Worm (Caenorhabditis elegans): ENCODE measurements around the gene C50F4.10.
A peak's percentile ranks its signal among the peaks of the same experiment; 100 is the strongest.

Gene C50F4.10

DNA sequence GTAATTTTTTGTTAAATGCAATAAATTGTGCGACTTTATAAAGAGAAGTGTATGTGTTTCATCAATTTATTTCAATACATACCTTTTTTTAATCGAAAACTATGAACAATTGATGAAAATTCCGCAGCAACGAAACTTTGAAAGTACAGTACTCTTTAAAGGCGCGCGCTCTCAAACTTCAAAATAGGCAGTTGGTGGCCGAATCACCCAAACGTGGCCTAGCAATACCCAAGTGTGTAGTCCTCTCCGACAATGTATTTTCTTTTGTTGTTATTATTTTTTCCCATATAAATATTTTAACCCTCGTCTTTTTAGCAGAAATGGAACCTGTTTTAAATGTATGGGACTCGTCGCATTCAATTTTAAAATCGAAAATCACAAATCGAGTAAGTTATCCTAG, 5.1 kb upstream of the C50F4.10 start, which contains the start of gene C50F4.4 (continued):
- TF ChIP-seq madf-8 (GFP tag; conservative IDR thresholded peaks at IDR 0.05) (peak; percentile 49), ztf-22 (GFP tag; optimal IDR thresholded peaks at IDR 0.05) (no peak), C17E4.6 (GFP tag; IDR thresholded peaks at IDR 0.05) (no peak), mcd-1 (GFP tag; IDR thresholded peaks at IDR 0.05) (no peak), hlh-12 (tag; optimal IDR thresholded peaks at IDR 0.05) (no peak), snpc-1.1 (tag; optimal IDR thresholded peaks at IDR 0.05; ENCODE audit: insufficient read depth) (no peak), F37B4.10 (GFP tag; IDR thresholded peaks at IDR 0.05) (no peak), tbx-9 (tag; optimal IDR thresholded peaks at IDR 0.05; ENCODE audit: borderline replicate concordance) (no peak), attf-3 (GFP tag; conservative IDR thresholded peaks at IDR 0.05) (no peak), somi-1 (GFP tag; optimal IDR thresholded peaks at IDR 0.05) (no peak), sea-2 (GFP tag; IDR thresholded peaks at IDR 0.05) (no peak), lin-40 (tag; optimal IDR thresholded peaks at IDR 0.05) (no peak), ztf-3 (GFP tag; optimal IDR thresholded peaks at IDR 0.05) (no peak), nfya-1 (tag; optimal IDR thresholded peaks at IDR 0.05; ENCODE audit: borderline replicate concordance, insufficient read depth) (no peak), madf-6 (GFP tag; IDR thresholded peaks at IDR 0.05) (peak; percentile 85), Y79H2A.3 (GFP tag; conservative IDR thresholded peaks at IDR 0.05) (0 out of 2 replicates have a peak, but pooled peaks have one; percentile 18), lin-35 (GFP tag; optimal IDR thresholded peaks at IDR 0.05) (no peak), F57C9.4 (tag; optimal IDR thresholded peaks at IDR 0.05) (no peak), sdz-38 (tag; optimal IDR thresholded peaks at IDR 0.05) (no peak), ets-4 (GFP tag; optimal IDR thresholded peaks at IDR 0.05) (no peak), bed-2 (GFP tag; IDR thresholded peaks at IDR 0.05) (no peak), aptf-2 (GFP tag; conservative IDR thresholded peaks at IDR 0.05) (no peak), Y53G8AR.9 (GFP tag; conservative IDR thresholded peaks at IDR 0.05) (no peak), egl-18 (GFP tag; IDR thresholded peaks at IDR 0.05) (no peak), ceh-27 (GFP tag; optimal IDR thresholded peaks at IDR 0.05) (peak; percentile 43), attf-5 (GFP tag; optimal IDR thresholded peaks at IDR 0.05) (no peak), lin-54 (GFP tag; optimal IDR thresholded peaks at IDR 0.05) (no peak), ceh-40 (GFP tag; IDR thresholded peaks at IDR 0.05) (no peak), zim-3 (tag; optimal IDR thresholded peaks at IDR 0.05) (no peak), ama-1 (optimal IDR thresholded peaks at IDR 0.05) (no peak), ama-1 (GFP tag; optimal IDR thresholded peaks at IDR 0.05) (no peak), akir-1 (GFP tag; optimal IDR thresholded peaks at IDR 0.05) (no peak), lsl-1 (GFP tag; optimal IDR thresholded peaks at IDR 0.05) (peak; percentile 80), F57A8.1 (GFP tag; optimal IDR thresholded peaks at IDR 0.05) (no peak), nhr-179 (tag; optimal IDR thresholded peaks at IDR 0.05) (no peak), gei-17 (GFP tag; optimal IDR thresholded peaks at IDR 0.05) (no peak), repo-1 (tag; optimal IDR thresholded peaks at IDR 0.05) (no peak), attf-6 (GFP tag; IDR thresholded peaks at IDR 0.05) (peak; percentile 57), ekl-4 (GFP tag; IDR thresholded peaks at IDR 0.05) (no peak), F22D6.2 (tag; optimal IDR thresholded peaks at IDR 0.05) (no peak), egrh-3 (GFP tag; IDR thresholded peaks at IDR 0.05) (no peak), hmg-20 (GFP tag; IDR thresholded peaks at IDR 0.05) (no peak), hlh-26 (GFP tag; conservative IDR thresholded peaks at IDR 0.05) (no peak), D2030.7 (GFP tag; IDR thresholded peaks at IDR 0.05) (peak; percentile 32; the same call in 1 of the 2 replicates), madf-3 (GFP tag; IDR thresholded peaks at IDR 0.05) (no peak), ceh-79 (tag; optimal IDR thresholded peaks at IDR 0.05) (no peak), hmg-1.2 (GFP tag; IDR thresholded peaks at IDR 0.05) (0 out of 2 replicates have a peak, but pooled peaks have one; percentile 15), lag-1 (GFP tag; IDR thresholded peaks at IDR 0.05) (no peak), athp-1 (tag; optimal IDR thresholded peaks at IDR 0.05) (no peak), B0035.1 (tag; optimal IDR thresholded peaks at IDR 0.05) (no peak)

All from whole organism, young adult.